Worm (Caenorhabditis elegans): Measurements from ENCODE around the gene CD4.1.
A peak's percentile ranks its signal among the peaks of the same experiment; 100 is the strongest.

Gene CD4.1

DNA sequence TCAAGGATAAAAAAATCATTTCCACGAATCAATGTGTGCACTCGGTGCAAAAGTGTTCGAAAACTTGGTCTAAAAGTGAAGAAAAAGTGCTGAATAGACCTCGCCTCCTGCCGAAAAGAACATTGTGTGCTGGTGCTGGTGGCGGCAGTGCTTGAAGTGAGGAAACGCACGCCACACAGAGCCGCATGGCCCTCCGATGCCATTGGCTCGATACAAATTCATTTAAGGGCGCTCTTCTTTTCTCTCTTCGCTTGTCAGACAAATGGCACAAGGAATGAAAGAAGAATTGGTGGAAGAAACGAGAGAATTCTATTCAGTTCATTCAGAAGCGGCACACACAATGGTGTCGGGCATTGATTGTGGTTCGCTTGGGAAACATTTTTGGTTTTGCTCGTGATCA lies 24.0 kb upstream of the CD4.1 start:
- no peak for TF ChIP-seq tab-1 (GFP tag; IDR thresholded peaks at IDR 0.05)
- no peak for TF ChIP-seq cog-1 (tag; optimal IDR thresholded peaks at IDR 0.05)
- TF ChIP-seq ztf-23 (GFP tag; IDR thresholded peaks at IDR 0.05): no peak
- TF ChIP-seq ref-1 (GFP tag; conservative IDR thresholded peaks at IDR 0.05): no peak
- no peak for TF ChIP-seq T22C8.4 (GFP tag; IDR thresholded peaks at IDR 0.05)

DNA sequence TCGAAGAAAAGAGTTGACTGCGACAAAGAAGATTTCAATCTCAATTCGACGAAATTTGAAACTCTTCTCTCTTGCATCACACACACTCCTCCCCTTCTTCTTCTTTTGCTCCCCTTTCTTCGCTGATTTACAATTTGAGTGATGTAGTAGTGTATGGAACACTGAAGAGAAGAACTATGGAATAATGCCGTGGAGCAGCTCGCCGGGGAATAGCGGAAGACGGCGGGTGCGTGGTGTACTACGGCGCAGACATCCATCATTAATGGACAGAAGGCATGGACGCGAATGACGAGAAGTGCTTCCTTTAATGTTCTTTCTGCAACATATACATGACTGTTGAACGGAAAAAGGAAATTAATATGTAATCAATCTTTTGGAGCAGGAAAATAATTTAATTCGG lies 23.5 kb upstream of the CD4.1 start:
- TF ChIP-seq med-1 (GFP tag; optimal IDR thresholded peaks at IDR 0.05; ENCODE audit: insufficient read depth) (no peak), tab-1 (GFP tag; IDR thresholded peaks at IDR 0.05) (no peak), flt-1 (GFP tag; IDR thresholded peaks at IDR 0.05) (no peak), T22C8.4 (GFP tag; IDR thresholded peaks at IDR 0.05) (no peak), ref-1 (GFP tag; conservative IDR thresholded peaks at IDR 0.05) (no peak), ztf-29 (GFP tag; IDR thresholded peaks at IDR 0.05) (no peak), cog-1 (tag; optimal IDR thresholded peaks at IDR 0.05) (no peak), ztf-23 (GFP tag; IDR thresholded peaks at IDR 0.05) (no peak), klf-2 (GFP tag; conservative IDR thresholded peaks at IDR 0.05) (no peak)

- no peak for TF ChIP-seq flt-1 (GFP tag; IDR thresholded peaks at IDR 0.05)
- TF ChIP-seq ztf-29 (GFP tag; IDR thresholded peaks at IDR 0.05): no peak
- no peak for TF ChIP-seq T22C8.4 (GFP tag; IDR thresholded peaks at IDR 0.05)
- no peak for TF ChIP-seq cog-1 (tag; optimal IDR thresholded peaks at IDR 0.05)
- TF ChIP-seq med-1 (GFP tag; optimal IDR thresholded peaks at IDR 0.05; ENCODE audit: insufficient read depth): no peak
- TF ChIP-seq ztf-23 (GFP tag; IDR thresholded peaks at IDR 0.05): no peak
- no peak for TF ChIP-seq klf-2 (GFP tag; conservative IDR thresholded peaks at IDR 0.05)
- no peak for TF ChIP-seq ref-1 (GFP tag; conservative IDR thresholded peaks at IDR 0.05)
- TF ChIP-seq tab-1 (GFP tag; IDR thresholded peaks at IDR 0.05): no peak
Observed at ce11 chrV:5584293-5584776, 22.0 kb upstream of the CD4.1 start, which contains the start of gene pas-6. TSS of gene pas-6 (minus strand) at chrV:5584343.

ce11 chrV:5584833-5585232 lies 21.5 kb upstream of the CD4.1 start, which contains the start of gene CD4.11:
TSS of gene CD4.11 (plus strand) at chrV:5585133.
- no peak for TF ChIP-seq ztf-29 (GFP tag; IDR thresholded peaks at IDR 0.05)
- no peak for TF ChIP-seq T22C8.4 (GFP tag; IDR thresholded peaks at IDR 0.05)
- TF ChIP-seq flt-1 (GFP tag; IDR thresholded peaks at IDR 0.05): no peak
- TF ChIP-seq klf-2 (GFP tag; conservative IDR thresholded peaks at IDR 0.05): no peak
- TF ChIP-seq cog-1 (tag; optimal IDR thresholded peaks at IDR 0.05): no peak
- TF ChIP-seq tab-1 (GFP tag; IDR thresholded peaks at IDR 0.05): no peak
- no peak for TF ChIP-seq ztf-23 (GFP tag; IDR thresholded peaks at IDR 0.05)
- no peak for TF ChIP-seq med-1 (GFP tag; optimal IDR thresholded peaks at IDR 0.05; ENCODE audit: insufficient read depth)
- no peak for TF ChIP-seq ref-1 (GFP tag; conservative IDR thresholded peaks at IDR 0.05)

DNA sequence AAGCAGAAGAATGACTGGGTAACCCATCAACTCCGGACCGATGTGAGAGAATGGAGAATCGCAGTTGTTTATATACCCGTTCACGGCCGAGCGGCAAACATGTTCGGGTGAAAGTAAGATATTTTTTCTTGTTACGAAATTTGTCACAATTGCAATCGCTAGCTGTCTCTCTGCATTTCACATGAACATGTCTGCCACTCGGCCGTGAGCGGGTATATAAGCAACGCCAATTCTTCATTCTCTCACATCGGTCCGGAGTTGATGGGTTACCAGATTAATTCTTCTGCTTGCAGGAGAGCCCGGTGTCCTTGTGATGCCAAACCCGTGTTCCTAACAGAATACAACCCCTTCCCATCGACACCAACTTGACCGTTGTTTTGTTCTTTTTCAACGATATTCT lies 19.3 kb upstream of the CD4.1 start:
- no peak for TF ChIP-seq med-1 (GFP tag; optimal IDR thresholded peaks at IDR 0.05; ENCODE audit: insufficient read depth)
- TF ChIP-seq ztf-23 (GFP tag; IDR thresholded peaks at IDR 0.05): no peak
- TF ChIP-seq klf-2 (GFP tag; conservative IDR thresholded peaks at IDR 0.05): no peak
- no peak for TF ChIP-seq flt-1 (GFP tag; IDR thresholded peaks at IDR 0.05)
- TF ChIP-seq T22C8.4 (GFP tag; IDR thresholded peaks at IDR 0.05): no peak
- no peak for TF ChIP-seq ztf-29 (GFP tag; IDR thresholded peaks at IDR 0.05)
- TF ChIP-seq ref-1 (GFP tag; conservative IDR thresholded peaks at IDR 0.05): no peak
- no peak for TF ChIP-seq cog-1 (tag; optimal IDR thresholded peaks at IDR 0.05)
- no peak for TF ChIP-seq tab-1 (GFP tag; IDR thresholded peaks at IDR 0.05)

ce11 chrV:5587955-5588354 lies 18.4 kb upstream of the CD4.1 start:
- TF ChIP-seq T22C8.4 (GFP tag; IDR thresholded peaks at IDR 0.05): no peak
- TF ChIP-seq med-1 (GFP tag; optimal IDR thresholded peaks at IDR 0.05; ENCODE audit: insufficient read depth): no peak
- TF ChIP-seq flt-1 (GFP tag; IDR thresholded peaks at IDR 0.05): no peak
- TF ChIP-seq klf-2 (GFP tag; conservative IDR thresholded peaks at IDR 0.05): no peak
- no peak for TF ChIP-seq tab-1 (GFP tag; IDR thresholded peaks at IDR 0.05)
- TF ChIP-seq ztf-29 (GFP tag; IDR thresholded peaks at IDR 0.05): no peak
- TF ChIP-seq cog-1 (tag; optimal IDR thresholded peaks at IDR 0.05): no peak
- TF ChIP-seq ref-1 (GFP tag; conservative IDR thresholded peaks at IDR 0.05): no peak
- no peak for TF ChIP-seq ztf-23 (GFP tag; IDR thresholded peaks at IDR 0.05)

DNA sequence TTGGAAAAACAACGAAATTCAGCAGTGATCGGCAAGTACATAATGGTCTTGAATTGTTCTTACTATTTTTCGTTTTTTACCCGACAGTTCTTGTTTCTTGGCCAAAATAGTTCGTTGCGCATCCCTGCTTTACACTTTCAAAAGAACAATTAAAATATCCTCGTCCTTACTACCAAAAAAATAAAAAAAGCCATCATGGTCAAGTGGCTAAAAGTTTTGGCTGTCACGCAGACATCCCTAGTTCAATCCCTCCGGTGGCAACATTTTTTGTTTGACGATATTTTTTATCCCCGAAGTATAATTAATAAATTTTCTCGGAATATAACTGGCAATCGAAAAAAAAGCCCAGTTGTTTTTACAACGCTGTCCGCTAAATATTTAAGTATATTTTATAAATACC lies 14.5 kb upstream of the CD4.1 start:
- TF ChIP-seq ztf-23 (GFP tag; IDR thresholded peaks at IDR 0.05): no peak
- no peak for TF ChIP-seq tab-1 (GFP tag; IDR thresholded peaks at IDR 0.05)
- no peak for TF ChIP-seq ztf-29 (GFP tag; IDR thresholded peaks at IDR 0.05)
- TF ChIP-seq med-1 (GFP tag; optimal IDR thresholded peaks at IDR 0.05; ENCODE audit: insufficient read depth): no peak
- TF ChIP-seq ref-1 (GFP tag; conservative IDR thresholded peaks at IDR 0.05): no peak
- no peak for TF ChIP-seq flt-1 (GFP tag; IDR thresholded peaks at IDR 0.05)
- TF ChIP-seq T22C8.4 (GFP tag; IDR thresholded peaks at IDR 0.05): no peak
- TF ChIP-seq cog-1 (tag; optimal IDR thresholded peaks at IDR 0.05): no peak
- TF ChIP-seq klf-2 (GFP tag; conservative IDR thresholded peaks at IDR 0.05): no peak

DNA sequence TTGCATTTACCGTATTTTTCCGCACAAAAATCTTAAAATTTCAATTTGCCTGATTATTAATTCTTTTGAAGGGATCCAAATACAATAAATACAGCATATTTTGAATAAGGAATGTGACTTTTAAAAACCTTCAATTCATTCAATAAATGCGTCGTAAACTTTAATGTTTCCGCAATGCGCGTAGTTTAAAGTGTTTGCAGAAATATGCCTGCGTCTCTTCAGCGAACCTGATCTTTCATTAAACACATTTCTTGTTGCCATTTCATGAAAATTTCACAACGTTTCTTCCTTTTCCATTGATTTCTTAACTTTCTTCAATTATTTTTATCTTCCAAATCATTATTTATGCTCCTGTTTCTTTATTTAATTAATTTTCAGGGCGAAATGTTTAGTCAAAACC lies 14.0 kb upstream of the CD4.1 start, which contains the start of gene vps-37:
vps-37 (plus strand) TSS at position 378 of the 400 bp plus-strand sequence.
- TF ChIP-seq cog-1 (tag; optimal IDR thresholded peaks at IDR 0.05) (peak; percentile 45), med-1 (GFP tag; optimal IDR thresholded peaks at IDR 0.05; ENCODE audit: insufficient read depth) (no peak), flt-1 (GFP tag; IDR thresholded peaks at IDR 0.05) (0 out of 2 replicates have a peak, but pooled peaks have one; percentile 59), ref-1 (GFP tag; conservative IDR thresholded peaks at IDR 0.05) (no peak), klf-2 (GFP tag; conservative IDR thresholded peaks at IDR 0.05) (no peak), T22C8.4 (GFP tag; IDR thresholded peaks at IDR 0.05) (no peak), ztf-29 (GFP tag; IDR thresholded peaks at IDR 0.05) (no peak), tab-1 (GFP tag; IDR thresholded peaks at IDR 0.05) (peak; percentile 12; the same call in 1 of the 2 replicates), ztf-23 (GFP tag; IDR thresholded peaks at IDR 0.05) (peak; percentile 41; the same call in 1 of the 2 replicates)

DNA sequence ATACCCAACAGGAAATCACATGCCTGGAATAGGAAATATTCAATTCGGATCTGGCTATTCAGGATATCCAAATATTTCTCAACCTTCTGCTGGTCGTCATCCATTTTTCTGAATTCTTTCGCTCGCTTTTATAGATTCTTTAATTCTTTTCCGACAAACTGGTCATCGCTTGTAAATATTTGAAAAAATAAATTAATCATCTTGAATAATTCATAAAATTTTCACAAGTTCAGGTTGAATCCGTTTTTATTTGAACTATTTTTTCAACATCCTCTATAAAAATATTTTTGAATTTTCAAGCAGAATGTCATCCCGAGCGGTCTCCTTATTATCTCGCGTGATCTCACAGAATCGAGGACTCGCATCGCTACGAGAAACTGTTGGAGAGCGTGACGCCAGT lies 12.9 kb upstream of the CD4.1 start, which contains the start of gene mrpl-48:
mrpl-48 (plus strand) TSS at position 301 of the 400 bp plus-strand sequence.
- TF ChIP-seq ref-1 (GFP tag; conservative IDR thresholded peaks at IDR 0.05) (no peak), cog-1 (tag; optimal IDR thresholded peaks at IDR 0.05) (no peak), ztf-23 (GFP tag; IDR thresholded peaks at IDR 0.05) (no peak), tab-1 (GFP tag; IDR thresholded peaks at IDR 0.05) (no peak), flt-1 (GFP tag; IDR thresholded peaks at IDR 0.05) (no peak), klf-2 (GFP tag; conservative IDR thresholded peaks at IDR 0.05) (no peak)

DNA sequence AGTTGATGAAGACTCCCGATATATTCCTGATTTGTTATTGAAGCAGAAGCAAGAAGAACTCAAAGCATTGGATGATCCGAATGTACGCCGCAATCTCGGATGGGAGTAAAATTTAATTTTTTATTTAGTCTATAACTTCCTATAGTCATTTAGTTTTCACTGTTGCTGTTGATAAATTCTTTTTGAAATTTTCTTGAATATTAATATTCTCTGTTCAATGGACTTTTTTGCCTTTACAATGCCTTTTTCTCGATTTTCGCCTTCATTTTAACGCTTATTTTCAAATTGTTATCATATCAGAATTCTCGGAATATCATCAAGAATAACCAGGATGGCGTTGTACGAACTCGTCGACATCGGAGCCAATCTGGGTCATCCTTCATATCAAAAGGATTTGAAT lies 12.0 kb upstream of the CD4.1 start, which contains the start of gene crn-2:
crn-2 (plus strand) TSS at position 301 of the 400 bp plus-strand sequence.
- TF ChIP-seq T22C8.4 (GFP tag; IDR thresholded peaks at IDR 0.05) (no peak), flt-1 (GFP tag; IDR thresholded peaks at IDR 0.05) (no peak), med-1 (GFP tag; optimal IDR thresholded peaks at IDR 0.05; ENCODE audit: insufficient read depth) (no peak), cog-1 (tag; optimal IDR thresholded peaks at IDR 0.05) (no peak), ztf-29 (GFP tag; IDR thresholded peaks at IDR 0.05) (no peak), tab-1 (GFP tag; IDR thresholded peaks at IDR 0.05) (no peak), klf-2 (GFP tag; conservative IDR thresholded peaks at IDR 0.05) (no peak), ztf-23 (GFP tag; IDR thresholded peaks at IDR 0.05) (no peak), ref-1 (GFP tag; conservative IDR thresholded peaks at IDR 0.05) (no peak)
